Worm (Caenorhabditis elegans): ENCODE data around the gene nhr-79.

ce11 chrV:19251844-19252243 is 40.1 kb upstream of the nhr-79 start, which contains the start of gene F21D9.11:
- no peak for TF ChIP-seq ets-7 (tag; optimal IDR thresholded peaks at IDR 0.05)
- no peak for TF ChIP-seq tbx-11 (GFP tag; IDR thresholded peaks at IDR 0.05)
- TF ChIP-seq ama-1 (optimal IDR thresholded peaks at IDR 0.05) = no peak
- no peak for TF ChIP-seq F13C5.2 (tag; optimal IDR thresholded peaks at IDR 0.05)

Data from whole organism, early embryonic.